Worm (Caenorhabditis elegans) whole organism, young adult: ENCODE data around the gene C13C4.8.

ENCODE experiments used
- F10E7.11 ChIP-seq: sonication (generic microtip); optimal IDR thresholded peaks from 2 replicates; lab custom pipeline; 2017; ENCODE audit warnings: mild to moderate bottlenecking, missing genetic modification characterization, moderate library complexity, missing compliant biosample characterization
- F33H1.4 ChIP-seq: fragments of 200-800 bp; sonication (Bioruptor generic); IDR thresholded peaks from 2 replicates; pipeline ENCODE4 v1.3.6; 2022; ENCODE audit warnings: missing genetic modification reagents, missing genetic modification characterization, missing compliant biosample characterization
- F52B5.7 ChIP-seq: sonication (generic microtip); optimal IDR thresholded peaks from 2 replicates; lab custom pipeline; 2016; ENCODE audit warnings: mild to moderate bottlenecking, missing genetic modification characterization, missing compliant biosample characterization
- F57A8.1 ChIP-seq: fragments of 200-800 bp; sonication (Bioruptor generic); optimal IDR thresholded peaks from 2 replicates; lab custom pipeline; 2018; ENCODE audit warnings: mild to moderate bottlenecking, missing genetic modification characterization, moderate library complexity, missing compliant biosample characterization
- K11D2.4 ChIP-seq: fragments of 200-800 bp; sonication (Bioruptor generic); IDR thresholded peaks from 2 replicates; pipeline ENCODE4 v1.3.6; 2022; ENCODE audit warnings: missing genetic modification reagents, missing genetic modification characterization, missing compliant biosample characterization
- K12H6.12 ChIP-seq: fragments of 200-800 bp; sonication (Bioruptor generic); optimal IDR thresholded peaks from 2 replicates; lab custom pipeline; 2018; ENCODE audit warnings: mild to moderate bottlenecking, missing genetic modification characterization, missing compliant biosample characterization
- T07F8.4 ChIP-seq: sonication (generic microtip); optimal IDR thresholded peaks from 2 replicates; lab custom pipeline; 2016; ENCODE audit warnings: mild to moderate bottlenecking, missing genetic modification characterization, moderate library complexity, missing compliant biosample characterization
- Y53G8AR.9 ChIP-seq: fragments of 200-800 bp; sonication (Bioruptor generic); conservative IDR thresholded peaks from 2 replicates; pipeline ENCODE4 v1.3.6; 2022; ENCODE audit warnings: missing genetic modification reagents, missing genetic modification characterization, missing compliant biosample characterization
- Y56A3A.18 ChIP-seq: fragments of 200-800 bp; sonication (Bioruptor generic); IDR thresholded peaks from 2 replicates; pipeline ENCODE4 v1.3.6; 2022; ENCODE audit warnings: missing genetic modification reagents, missing genetic modification characterization, missing compliant biosample characterization
- Y79H2A.3 ChIP-seq: fragments of 200-800 bp; sonication (Bioruptor generic); conservative IDR thresholded peaks from 2 replicates; pipeline ENCODE4 v1.3.6; 2022; ENCODE audit warnings: missing genetic modification reagents, missing genetic modification characterization, missing compliant biosample characterization
- akir-1 ChIP-seq: fragments of 200-800 bp; sonication (Bioruptor generic); optimal IDR thresholded peaks from 2 replicates; lab custom pipeline; 2018; ENCODE audit warnings: mild to moderate bottlenecking, missing genetic modification characterization, moderate library complexity, missing compliant biosample characterization
- atf-7 ChIP-seq: sonication (generic microtip); optimal IDR thresholded peaks from 2 replicates; lab custom pipeline; 2017; ENCODE audit warnings: mild to moderate bottlenecking, missing genetic modification characterization, missing compliant biosample characterization
- attf-3 ChIP-seq: fragments of 200-800 bp; sonication (Bioruptor generic); conservative IDR thresholded peaks from 2 replicates; pipeline ENCODE4 v1.3.6; 2022; ENCODE audit warnings: missing genetic modification reagents, missing genetic modification characterization, missing compliant biosample characterization
- attf-6 ChIP-seq: fragments of 200-800 bp; sonication (Bioruptor generic); IDR thresholded peaks from 2 replicates; pipeline ENCODE4 v1.3.6; 2022; ENCODE audit warnings: missing genetic modification reagents, missing genetic modification characterization, missing compliant biosample characterization
- ceh-40 ChIP-seq: fragments of 200-800 bp; sonication (Bioruptor generic); IDR thresholded peaks from 2 replicates; pipeline ENCODE4 v1.3.6; 2022; ENCODE audit warnings: missing genetic modification characterization, missing compliant biosample characterization
- egl-18 ChIP-seq: fragments of 200-800 bp; sonication (Bioruptor generic); IDR thresholded peaks from 2 replicates; pipeline ENCODE4 v1.3.6; 2022; ENCODE audit warnings: missing genetic modification reagents, missing genetic modification characterization, missing compliant biosample characterization
- egl-44 ChIP-seq: fragments of 200-800 bp; sonication (Bioruptor generic); IDR thresholded peaks from 2 replicates; pipeline ENCODE4 v1.3.6; 2022; ENCODE audit warnings: missing genetic modification reagents, missing genetic modification characterization, missing compliant biosample characterization
- ekl-4 ChIP-seq: fragments of 200-800 bp; sonication (Bioruptor generic); IDR thresholded peaks from 2 replicates; pipeline ENCODE4 v1.3.6; 2022; ENCODE audit warnings: missing genetic modification reagents, missing genetic modification characterization, missing compliant biosample characterization
- ets-4 ChIP-seq: fragments of 200-800 bp; sonication (Bioruptor generic); optimal IDR thresholded peaks from 2 replicates; lab custom pipeline; 2018; ENCODE audit warnings: mild to moderate bottlenecking, missing genetic modification characterization, missing compliant biosample characterization
- hlh-26 ChIP-seq: fragments of 200-800 bp; sonication (Bioruptor generic); conservative IDR thresholded peaks from 2 replicates; pipeline ENCODE4 v1.3.6; 2022; ENCODE audit warnings: missing genetic modification reagents, missing genetic modification characterization, missing compliant biosample characterization
- hmg-20 ChIP-seq: fragments of 200-800 bp; sonication (Bioruptor generic); IDR thresholded peaks from 2 replicates; pipeline ENCODE4 v1.3.6; 2022; ENCODE audit warnings: missing genetic modification reagents, missing genetic modification characterization, missing compliant biosample characterization
- hsf-1 ChIP-seq: fragments of 200-800 bp; sonication (Bioruptor generic); IDR thresholded peaks from 2 replicates; pipeline ENCODE4 v1.3.6; 2022; ENCODE audit warnings: missing genetic modification reagents, missing genetic modification characterization, missing compliant biosample characterization
- lin-26 ChIP-seq: fragments of 200-800 bp; sonication (Bioruptor generic); IDR thresholded peaks from 2 replicates; pipeline ENCODE4 v1.3.6; 2022; ENCODE audit warnings: missing genetic modification reagents, missing genetic modification characterization, missing compliant biosample characterization
- lin-40 ChIP-seq: sonication (generic microtip); optimal IDR thresholded peaks from 2 replicates; lab custom pipeline; 2016; ENCODE audit warnings: missing genetic modification characterization, mild to moderate bottlenecking, missing compliant biosample characterization, missing genotype, missing genetic modification reagents
- lsy-27 ChIP-seq: sonication (generic microtip); optimal IDR thresholded peaks from 2 replicates; lab custom pipeline; 2017; ENCODE audit warnings: missing genetic modification characterization, mild to moderate bottlenecking, missing compliant biosample characterization, antibody characterized with exemption, missing genotype, borderline replicate concordance; ENCODE audit not compliant: insufficient read depth
- nfyb-1 ChIP-seq: fragments of 200-800 bp; sonication (Bioruptor generic); IDR thresholded peaks from 2 replicates; pipeline ENCODE4 v1.3.6; 2022; ENCODE audit warnings: missing genetic modification reagents, missing genetic modification characterization, missing compliant biosample characterization
- pbrm-1 ChIP-seq: fragments of 200-800 bp; sonication (Bioruptor generic); IDR thresholded peaks from 2 replicates; pipeline ENCODE4 v1.3.6; 2022; ENCODE audit warnings: missing genetic modification reagents, missing genetic modification characterization, missing compliant biosample characterization
- rcor-1 ChIP-seq: fragments of 200-800 bp; sonication (Bioruptor generic); IDR thresholded peaks from 2 replicates; pipeline ENCODE4 v1.3.6; 2022; ENCODE audit warnings: missing genetic modification reagents, missing genetic modification characterization, missing compliant biosample characterization
- rec-8 ChIP-seq, 2 experiments: sonication (generic microtip); optimal IDR thresholded peaks; 2 replicates each; lab custom pipeline; 2016; ENCODE audit warnings: mild to moderate bottlenecking in 2 of 2, missing genetic modification characterization in 2 of 2, missing genetic modification reagents in 2 of 2, missing genotype in 2 of 2, missing biosample characterization in 1 of 2, missing compliant biosample characterization in 1 of 2, moderate library complexity in 1 of 2
- snpc-3.4 ChIP-seq: sonication (generic microtip); optimal IDR thresholded peaks from 2 replicates; lab custom pipeline; 2017; ENCODE audit warnings: missing genetic modification characterization, mild to moderate bottlenecking, missing compliant biosample characterization, antibody characterized with exemption, moderate library complexity, missing genotype, missing genetic modification reagents
- snpc-4 ChIP-seq, 5 experiments: fragments of 150-350 bp in 1 of 5; sonication (generic microtip) in 4 of 5; optimal IDR thresholded peaks; 2 replicates each; lab custom pipeline; 2014 to 2018; ENCODE audit warnings: missing genetic modification characterization in 5 of 5, missing biosample characterization in 3 of 5, antibody characterized with exemption in 2 of 5, mild to moderate bottlenecking in 2 of 5, missing compliant biosample characterization in 2 of 5, missing genotype in 2 of 5, moderate library complexity in 2 of 5, missing genetic modification reagents in 1 of 5
- somi-1 ChIP-seq: fragments of 200-800 bp; sonication (Bioruptor generic); optimal IDR thresholded peaks from 2 replicates; lab custom pipeline; 2018; ENCODE audit warnings: mild to moderate bottlenecking, missing genetic modification characterization, missing compliant biosample characterization
- sptf-2 ChIP-seq: fragments of 200-800 bp; sonication (Bioruptor generic); optimal IDR thresholded peaks from 2 replicates; lab custom pipeline; 2018; ENCODE audit warnings: mild to moderate bottlenecking, missing genetic modification characterization, missing compliant biosample characterization
- tbp1 ChIP-seq: fragments of 200-800 bp; sonication (Bioruptor generic); optimal IDR thresholded peaks from 2 replicates; lab custom pipeline; 2018; ENCODE audit warnings: mild to moderate bottlenecking, missing genetic modification characterization, missing compliant biosample characterization
- tlf-1 ChIP-seq: fragments of 200-800 bp; sonication (Bioruptor generic); optimal IDR thresholded peaks from 2 replicates; lab custom pipeline; 2018; ENCODE audit warnings: mild to moderate bottlenecking, missing genetic modification characterization, missing compliant biosample characterization
- unc-62 ChIP-seq: fragments of 150-350 bp; optimal IDR thresholded peaks from 2 replicates; lab custom pipeline; 2014; ENCODE audit warnings: missing biosample characterization, missing genetic modification reagents, missing genetic modification characterization
- ztf-18 ChIP-seq: sonication (generic microtip); optimal IDR thresholded peaks from 2 replicates; lab custom pipeline; 2016; ENCODE audit warnings: missing genotype, mild to moderate bottlenecking, missing genetic modification characterization, missing compliant biosample characterization
- ztf-28 ChIP-seq: fragments of 200-800 bp; sonication (Bioruptor generic); IDR thresholded peaks from 2 replicates; pipeline ENCODE4 v1.3.6; 2022; ENCODE audit warnings: missing genetic modification reagents, missing genetic modification characterization, missing compliant biosample characterization
- ztf-6 ChIP-seq: fragments of 200-800 bp; sonication (Bioruptor generic); IDR thresholded peaks from 2 replicates; pipeline ENCODE4 v1.3.6; 2022; ENCODE audit warnings: missing genetic modification reagents, missing genetic modification characterization, missing compliant biosample characterization

The C13C4.8 gene

DNA sequence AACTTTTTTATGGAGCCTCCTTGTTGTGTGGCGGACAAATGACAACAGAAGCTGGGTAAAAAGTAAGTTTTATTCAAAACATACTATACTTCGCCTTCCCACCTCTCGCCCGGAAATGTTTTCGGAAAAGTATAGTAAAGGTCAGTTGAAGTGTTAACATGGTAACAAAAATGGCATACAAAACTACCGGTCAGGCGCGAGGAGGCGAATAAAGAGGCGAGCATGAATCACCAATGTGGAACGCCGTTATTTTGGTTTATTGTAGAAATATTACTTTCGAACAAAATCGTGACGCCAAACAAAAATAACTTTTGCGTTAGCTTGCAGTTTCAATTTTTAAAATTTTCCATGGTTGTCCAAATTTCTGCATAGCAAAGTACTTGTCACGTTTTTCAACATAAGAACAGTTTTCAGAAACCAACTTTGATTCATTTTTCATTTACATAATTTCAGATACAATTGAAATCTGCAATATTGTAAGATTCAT, at the start of gene C13C4.8:
Gene C13C4.8 (plus strand): TSS at position 437 of the 487 bp plus-strand sequence.
- TF ChIP-seq egl-18 (GFP tag; lab: Robert Waterston, UW) (no peak), hlh-26 (GFP tag; lab: Robert Waterston, UW) (no peak), atf-7 (tag; lab: Kevin White, UChicago) (no peak), attf-3 (no peak), nfyb-1 (GFP tag; lab: Robert Waterston, UW) (no peak), ztf-6 (GFP tag; lab: Robert Waterston, UW) (no peak), attf-6 (GFP tag; lab: Robert Waterston, UW) (no peak), Y56A3A.18 (no peak), ztf-28 (GFP tag; lab: Robert Waterston, UW) (no peak), pbrm-1 (no peak), F10E7.11 (tag; lab: Kevin White, UChicago) (no peak), Y79H2A.3 (GFP tag; lab: Robert Waterston, UW) (no peak), rec-8 (tag; optimal IDR thresholded peaks at IDR 0.05; lab: Kevin White, UChicago) (no peak)
- TF ChIP-seq, all 124 proteins: peak for 0

DNA sequence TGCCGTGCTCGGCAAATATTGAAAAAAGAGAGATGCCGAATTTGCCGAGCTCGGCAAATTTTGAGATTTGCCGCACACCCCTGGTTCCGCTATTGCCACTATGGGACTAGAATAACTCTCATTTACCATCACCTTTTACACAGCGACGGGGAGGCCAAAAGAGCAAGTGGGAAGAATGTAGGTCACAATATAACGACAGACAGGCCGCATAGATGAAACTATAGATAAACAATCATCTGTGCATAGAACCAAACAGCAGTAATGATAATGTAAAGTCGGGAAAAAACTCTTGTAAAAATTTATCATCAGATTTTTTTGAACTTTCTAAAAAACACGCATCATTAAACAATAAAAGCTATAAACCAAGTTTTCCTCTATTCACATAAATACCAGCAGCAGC, 49.4 kb upstream of the C13C4.8 start, which contains the start of gene kmo-2:
Gene kmo-2 (minus strand): TSS at position 101 of the 400 bp plus-strand sequence.
- no peak for TF ChIP-seq T07F8.4 (tag; lab: Kevin White, UChicago)

DNA sequence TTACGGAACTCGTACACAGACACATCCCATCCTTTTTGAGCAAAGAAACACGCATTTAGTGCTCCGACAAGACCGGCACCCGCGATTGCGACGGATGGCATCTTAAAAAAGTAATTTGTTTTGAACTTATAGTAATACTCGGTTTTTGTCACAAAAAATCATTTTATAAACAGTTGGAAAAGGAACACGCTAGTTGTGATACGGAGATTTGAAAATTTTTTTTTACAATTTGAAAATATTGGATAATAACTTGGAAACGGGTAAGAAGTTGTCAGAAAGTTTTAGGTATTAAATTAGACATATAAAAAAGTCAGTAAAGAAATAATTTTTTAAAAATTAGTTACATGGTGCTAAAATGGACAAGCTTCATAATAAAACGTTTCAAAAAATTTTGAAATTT, 47.4 kb upstream of the C13C4.8 start, which contains the start of gene kmo-1:
Gene kmo-1 (minus strand): TSS at position 101 of the 400 bp plus-strand sequence.
- TF ChIP-seq lsy-27 (tag; lab: Kevin White, UChicago) (no peak), snpc-4 (GFP tag; optimal IDR thresholded peaks at IDR 0.05; lab: Kevin White, UChicago) (no peak), snpc-4 (tag; optimal IDR thresholded peaks at IDR 0.05; lab: Kevin White, UChicago) (no peak), hsf-1 (GFP tag; lab: Robert Waterston, UW) (no peak), F52B5.7 (tag; lab: Kevin White, UChicago) (no peak), ztf-18 (tag; lab: Kevin White, UChicago) (no peak), hlh-26 (GFP tag; lab: Robert Waterston, UW) (no peak), ekl-4 (GFP tag; lab: Robert Waterston, UW) (no peak), attf-3 (no peak), F57A8.1 (GFP tag; lab: Kevin White, UChicago) (no peak), rcor-1 (GFP tag; lab: Robert Waterston, UW) (no peak)

DNA sequence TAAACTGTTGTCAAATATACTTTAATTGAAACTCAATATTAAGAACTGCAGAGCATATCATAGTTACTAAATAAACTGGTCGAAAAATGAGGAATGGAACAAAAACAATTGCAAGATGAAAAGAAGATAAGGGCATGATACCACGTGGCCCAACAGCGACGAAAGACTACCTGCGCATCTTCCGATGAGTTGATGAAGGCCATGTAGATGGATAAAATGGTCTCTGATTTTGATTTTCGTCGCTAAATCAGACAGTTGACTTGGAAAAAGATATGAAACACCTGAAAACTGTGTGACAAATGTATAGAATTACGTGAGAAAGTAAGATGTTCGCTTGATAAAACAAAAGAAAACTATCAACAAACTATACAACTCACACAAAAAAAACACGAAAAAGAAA, 46.3 kb upstream of the C13C4.8 start:
- no peak for TF ChIP-seq K11D2.4 (GFP tag; lab: Robert Waterston, UW)
- no peak for TF ChIP-seq akir-1
- no peak for TF ChIP-seq lin-26 (GFP tag; lab: Robert Waterston, UW)
- TF ChIP-seq unc-62 (GFP tag; lab: Kevin White, UChicago), result no peak
- no peak for TF ChIP-seq K12H6.12 (tag; lab: Kevin White, UChicago)
- TF ChIP-seq snpc-3.4 (tag; lab: Kevin White, UChicago), result no peak
- TF ChIP-seq sptf-2 (GFP tag; lab: Kevin White, UChicago), result no peak
- no peak for TF ChIP-seq ets-4 (GFP tag; lab: Kevin White, UChicago)
- TF ChIP-seq somi-1, result no peak
- TF ChIP-seq hmg-20 (GFP tag; lab: Robert Waterston, UW), result no peak
- no peak for TF ChIP-seq lin-40 (tag; lab: Kevin White, UChicago)
- TF ChIP-seq tbp1 (GFP tag; lab: Kevin White, UChicago), result no peak
- TF ChIP-seq ztf-28 (GFP tag; lab: Robert Waterston, UW), result no peak
- TF ChIP-seq egl-44 (GFP tag; lab: Robert Waterston, UW), result no peak
- no peak for TF ChIP-seq ceh-40 (GFP tag; lab: Robert Waterston, UW)
- no peak for TF ChIP-seq tlf-1 (GFP tag; lab: Kevin White, UChicago)
- TF ChIP-seq Y53G8AR.9 (GFP tag; lab: Robert Waterston, UW), result no peak
- no peak for TF ChIP-seq attf-6 (GFP tag; lab: Robert Waterston, UW)
- TF ChIP-seq F33H1.4 (GFP tag; lab: Robert Waterston, UW), result no peak
